Fruit fly (Drosophila melanogaster): ENCODE data around the gene CG42504.

DNA sequence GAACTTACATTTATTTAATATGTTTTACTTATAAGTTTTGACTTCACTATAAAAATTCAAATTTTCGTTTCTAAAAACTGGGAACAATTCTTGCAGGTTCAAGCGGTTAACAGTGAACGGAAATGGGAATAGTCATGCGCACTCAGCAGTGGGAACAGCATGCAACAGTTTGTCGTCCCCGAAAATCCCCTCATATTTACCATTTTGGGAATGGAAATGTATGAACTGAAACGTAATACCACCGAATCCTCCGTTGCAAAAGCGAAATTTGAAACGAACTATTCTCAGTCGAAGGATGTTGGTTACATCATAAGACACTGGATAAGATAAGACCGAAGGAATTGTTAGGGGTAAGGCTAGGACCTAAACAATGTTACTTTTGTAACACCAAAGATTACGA is 10.6 kb downstream of the CG42504 start:
- TF ChIP-seq CG8159 (tag; optimal IDR thresholded peaks at IDR 0.05), result no peak
- no peak for TF ChIP-seq Snoo (tag; optimal IDR thresholded peaks at IDR 0.05)
- no peak for TF ChIP-seq CG14655 (GFP tag; optimal IDR thresholded peaks at IDR 0.05)
- no peak for TF ChIP-seq rn (GFP tag; IDR thresholded peaks at IDR 0.05)
- TF ChIP-seq Pif1A (GFP tag; optimal IDR thresholded peaks at IDR 0.05), result no peak
- TF ChIP-seq CG12605 (GFP tag; IDR thresholded peaks at IDR 0.05), result no peak; the same call in 1 of the 2 replicates
- TF ChIP-seq EcR (GFP tag; optimal IDR thresholded peaks at IDR 0.05), result no peak
- TF ChIP-seq CG34367 (tag; optimal IDR thresholded peaks at IDR 0.05), result no peak
- TF ChIP-seq CG4496 (GFP tag; IDR thresholded peaks at IDR 0.05), result no peak
- TF ChIP-seq CG8301 (tag; optimal IDR thresholded peaks at IDR 0.05), result no peak
- no peak for TF ChIP-seq CG13204 (GFP tag; optimal IDR thresholded peaks at IDR 0.05)
- no peak for TF ChIP-seq D1 (tag; optimal IDR thresholded peaks at IDR 0.05)
- no peak for TF ChIP-seq gl (tag; optimal IDR thresholded peaks at IDR 0.05)

Measured in whole organism, pupa.